Fruit fly (Drosophila melanogaster): ENCODE measurements around the gene ND-B8.

ND-B8 gene

DNA sequence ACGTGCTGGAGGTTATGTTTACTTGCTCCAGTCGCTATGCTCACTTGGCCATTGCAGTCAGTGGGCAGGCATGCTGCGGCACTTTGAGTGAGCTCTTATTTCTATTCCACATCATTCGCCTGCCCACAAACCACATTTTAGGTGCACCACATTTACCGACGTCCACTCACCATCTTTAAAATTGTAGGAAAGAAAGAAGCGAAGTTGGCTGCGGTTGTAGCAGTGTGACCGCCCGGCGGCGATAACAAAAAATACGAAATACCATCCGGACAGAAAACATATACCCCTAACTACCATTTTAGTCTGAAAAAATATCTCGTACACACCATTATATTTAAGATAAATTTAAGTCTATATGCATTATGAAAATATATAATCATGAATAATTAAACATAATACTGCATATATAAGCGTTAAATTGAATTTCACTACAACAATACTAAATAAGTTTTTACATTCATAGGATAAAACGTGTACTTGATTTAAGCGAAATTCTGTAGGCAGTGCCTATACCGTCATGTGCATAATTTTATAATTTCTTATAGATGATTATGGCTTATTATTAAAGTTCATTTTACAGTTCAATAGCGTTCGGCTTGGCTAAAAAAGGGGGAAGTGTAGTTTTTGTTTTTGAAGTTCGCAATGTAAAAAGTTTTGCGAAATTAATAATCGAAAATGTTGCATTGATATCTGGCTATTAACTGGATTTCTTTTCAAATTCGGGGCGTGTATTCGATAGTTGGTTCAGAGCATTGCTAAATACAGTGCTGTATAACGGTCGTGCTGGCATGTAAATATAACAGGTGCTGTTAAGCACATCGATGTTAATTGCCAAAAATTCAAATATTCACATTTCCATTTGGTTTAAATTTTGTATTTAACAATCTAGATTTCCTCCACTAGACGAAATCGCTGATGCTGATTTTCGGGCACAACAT, 4.0 kb downstream of the ND-B8 start, which contains the start of gene RpL27A (continued):
- TF ChIP-seq pita (GFP tag; optimal IDR thresholded peaks at IDR 0.05) (peak; percentile 70), sens-2 (GFP tag; IDR thresholded peaks at IDR 0.05) (peak; percentile 82), CG17612 (GFP tag; IDR thresholded peaks at IDR 0.05) (peak; percentile 46; the same call in 1 of the 2 replicates), abd-A (tag; optimal IDR thresholded peaks at IDR 0.05) (no peak), ham (GFP tag; IDR thresholded peaks at IDR 0.05) (peak; percentile 9; the same call in 1 of the 2 replicates), al (GFP tag; IDR thresholded peaks at IDR 0.05) (peak; percentile 71), CG8281 (tag; optimal IDR thresholded peaks at IDR 0.05) (peak; percentile 11), Hr39 (optimal IDR thresholded peaks at IDR 0.05) (no peak), CG2116 (GFP tag; optimal IDR thresholded peaks at IDR 0.05) (peak; percentile 69), CG14014 (GFP tag; IDR thresholded peaks at IDR 0.05) (peak; percentile 73), CG12104 (GFP tag; optimal IDR thresholded peaks at IDR 0.05) (peak; percentile 71), CG18011 (GFP tag; optimal IDR thresholded peaks at IDR 0.05) (peak; percentile 67), CG30403 (GFP tag; optimal IDR thresholded peaks at IDR 0.05) (peak; percentile 67), otp (GFP tag; IDR thresholded peaks at IDR 0.05) (peak; percentile 86), gce (GFP tag; IDR thresholded peaks at IDR 0.05) (peak; percentile 85), Kr (GFP tag; optimal IDR thresholded peaks at IDR 0.05) (no peak), Ets97D (GFP tag; optimal IDR thresholded peaks at IDR 0.05) (peak; percentile 99), CG12299 (tag; optimal IDR thresholded peaks at IDR 0.05) (peak; percentile 60), CG11695 (GFP tag; IDR thresholded peaks at IDR 0.05) (peak; percentile 41; the same call in 2 of the 3 replicates), CG3407 (GFP tag; optimal IDR thresholded peaks at IDR 0.05) (peak; percentile 80), hth (optimal IDR thresholded peaks at IDR 0.05) (no peak), Nf-YB (GFP tag; optimal IDR thresholded peaks at IDR 0.05) (peak; percentile 57), sd (tag; optimal IDR thresholded peaks at IDR 0.05) (peak; percentile 68), stc (GFP tag; IDR thresholded peaks at IDR 0.05) (peak; percentile 79), ind (GFP tag; optimal IDR thresholded peaks at IDR 0.05) (peak; percentile 32), eve (GFP tag; optimal IDR thresholded peaks at IDR 0.05) (no peak), Bteb2 (GFP tag; optimal IDR thresholded peaks at IDR 0.05) (peak; percentile 63), Deaf1 (tag; optimal IDR thresholded peaks at IDR 0.05) (peak; percentile 48), zfh2 (GFP tag; optimal IDR thresholded peaks at IDR 0.05) (peak; percentile 32), CG9876 (GFP tag; optimal IDR thresholded peaks at IDR 0.05) (peak; percentile 77), CG7271 (tag; optimal IDR thresholded peaks at IDR 0.05) (peak; percentile 78), klu (GFP tag; IDR thresholded peaks at IDR 0.05) (peak; percentile 35; the same call in 1 of the 2 replicates), CG33213 (GFP tag; optimal IDR thresholded peaks at IDR 0.05) (peak; percentile 85), H2.0 (GFP tag; IDR thresholded peaks at IDR 0.05) (peak; percentile 82), wek (GFP tag; optimal IDR thresholded peaks at IDR 0.05) (peak; percentile 97), br (optimal IDR thresholded peaks at IDR 0.05) (no peak), HLHmδ (GFP tag; optimal IDR thresholded peaks at IDR 0.05) (peak; percentile 98), tna (GFP tag; IDR thresholded peaks at IDR 0.05; ENCODE audit: partially characterized antibody) (peak; percentile 44; the same call in 1 of the 2 replicates), pb (GFP tag; optimal IDR thresholded peaks at IDR 0.05) (peak; percentile 68), CG17359 (tag; optimal IDR thresholded peaks at IDR 0.05) (peak; percentile 72), CG2202 (tag; optimal IDR thresholded peaks at IDR 0.05) (peak; percentile 77), CG10654 (GFP tag; optimal IDR thresholded peaks at IDR 0.05) (peak; percentile 34), CG1233 (GFP tag; optimal IDR thresholded peaks at IDR 0.05) (peak; percentile 78), CG7556 (GFP tag; optimal IDR thresholded peaks at IDR 0.05) (peak; percentile 69), CG6689 (GFP tag; IDR thresholded peaks at IDR 0.05) (peak; percentile 73), CG7372 (GFP tag; IDR thresholded peaks at IDR 0.05) (peak; percentile 77), grau (tag; optimal IDR thresholded peaks at IDR 0.05) (peak; percentile 73), CG1529 (GFP tag; optimal IDR thresholded peaks at IDR 0.05) (peak; percentile 68), CG4707 (GFP tag; optimal IDR thresholded peaks at IDR 0.05) (peak; percentile 90), Oaz (GFP tag; IDR thresholded peaks at IDR 0.05) (peak; percentile 66; the same call in 1 of the 2 replicates)
